Worm (Caenorhabditis elegans) whole organism, young adult: ENCODE data around the gene B0310.2.
"Not testable (repeated sequence)": the region's sequence is repeated elsewhere in the genome, so short reads cannot be mapped to it uniquely, and the experiment has no call there.

Experiments
- Y67H2A.10 ChIP-seq: fragments of 200-800 bp; sonication (Bioruptor generic); conservative IDR thresholded peaks from 2 replicates; pipeline ENCODE4 v1.3.6; 2022; ENCODE audit warnings: missing genetic modification reagents, missing genetic modification characterization, missing compliant biosample characterization
- atf-7 ChIP-seq: sonication (generic microtip); optimal IDR thresholded peaks from 2 replicates; lab custom pipeline; 2017; ENCODE audit warnings: mild to moderate bottlenecking, missing genetic modification characterization, missing compliant biosample characterization
- bed-2 ChIP-seq: fragments of 200-800 bp; sonication (Bioruptor generic); IDR thresholded peaks from 2 replicates; pipeline ENCODE4 v1.3.6; 2022; ENCODE audit warnings: missing genetic modification reagents, missing genetic modification characterization, missing compliant biosample characterization
- lir-1 ChIP-seq: fragments of 200-800 bp; sonication (Bioruptor generic); conservative IDR thresholded peaks from 2 replicates; pipeline ENCODE4 v1.3.6; 2022; ENCODE audit warnings: missing genetic modification reagents, missing genetic modification characterization, missing compliant biosample characterization
- madf-10 ChIP-seq: sonication (generic microtip); optimal IDR thresholded peaks from 2 replicates; lab custom pipeline; 2016; ENCODE audit warnings: mild to moderate bottlenecking, missing genetic modification characterization, missing compliant biosample characterization
- mel-28 ChIP-seq: sonication (generic microtip); optimal IDR thresholded peaks from 2 replicates; lab custom pipeline; 2016; ENCODE audit warnings: borderline replicate concordance, mild to moderate bottlenecking, missing genetic modification characterization, missing compliant biosample characterization

DNA sequence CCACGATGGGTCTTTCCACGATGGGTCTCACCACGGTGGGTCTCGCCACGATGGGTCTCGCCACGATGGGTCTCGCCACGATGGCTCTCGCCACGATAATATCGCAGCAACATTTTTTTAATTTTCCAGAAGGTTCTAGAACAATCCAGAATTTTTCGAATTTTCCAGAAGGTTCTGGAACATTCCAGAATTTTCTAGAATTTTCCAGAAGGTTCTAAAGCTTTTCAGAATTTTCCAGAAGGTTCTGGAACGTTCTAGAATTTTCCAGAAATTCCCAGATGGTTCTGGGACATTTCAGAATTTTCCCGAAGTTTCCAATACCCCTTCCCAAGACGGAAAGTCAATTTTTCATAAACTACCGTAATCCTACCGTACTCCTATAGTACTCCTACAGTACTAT lies 10.0 kb upstream of the B0310.2 start:
- not testable (repeated sequence) for TF ChIP-seq mel-28 (tag; lab: Kevin White, UChicago); madf-10 (tag; lab: Kevin White, UChicago); lir-1 (GFP tag; lab: Robert Waterston, UW); atf-7 (tag; lab: Kevin White, UChicago); bed-2 (GFP tag; lab: Robert Waterston, UW); Y67H2A.10 (GFP tag; lab: Robert Waterston, UW)
